Fruit fly (Drosophila melanogaster): ENCODE measurements around the gene CG9626.

CG9626 gene

dm6 chr3R:8310678-8311077, 9.9 kb upstream of the CG9626 start, which contains the start of gene CG11693:
TSS of gene CG11693 (minus strand) at chr3R:8310778.
- TF ChIP-seq CG9948 (tag; optimal IDR thresholded peaks at IDR 0.05): no peak
- TF ChIP-seq Ets98B (GFP tag; IDR thresholded peaks at IDR 0.05): no peak
- TF ChIP-seq Pif1B (GFP tag; optimal IDR thresholded peaks at IDR 0.05): no peak
- TF ChIP-seq CG8159 (tag; optimal IDR thresholded peaks at IDR 0.05): no peak
- TF ChIP-seq CG17806 (tag; optimal IDR thresholded peaks at IDR 0.05): no peak

dm6 chr3R:8308515-8308959, 7.8 kb upstream of the CG9626 start, which contains the start of gene tex:
TSS of gene tex (minus strand) at chr3R:8308645.
- no peak for TF ChIP-seq Pif1B (GFP tag; optimal IDR thresholded peaks at IDR 0.05)
- no peak for TF ChIP-seq Snoo (tag; optimal IDR thresholded peaks at IDR 0.05)
- TF ChIP-seq CG4496 (GFP tag; IDR thresholded peaks at IDR 0.05): no peak
- TF ChIP-seq CG10348 (GFP tag; IDR thresholded peaks at IDR 0.05): no peak
- TF ChIP-seq D1 (tag; optimal IDR thresholded peaks at IDR 0.05): no peak
- no peak for TF ChIP-seq CG14655 (GFP tag; optimal IDR thresholded peaks at IDR 0.05)
- no peak for TF ChIP-seq rn (GFP tag; IDR thresholded peaks at IDR 0.05)
- TF ChIP-seq gl (tag; optimal IDR thresholded peaks at IDR 0.05): no peak
- no peak for TF ChIP-seq CG17806 (tag; optimal IDR thresholded peaks at IDR 0.05)
- TF ChIP-seq fd96Ca (GFP tag; IDR thresholded peaks at IDR 0.05): no peak

DNA sequence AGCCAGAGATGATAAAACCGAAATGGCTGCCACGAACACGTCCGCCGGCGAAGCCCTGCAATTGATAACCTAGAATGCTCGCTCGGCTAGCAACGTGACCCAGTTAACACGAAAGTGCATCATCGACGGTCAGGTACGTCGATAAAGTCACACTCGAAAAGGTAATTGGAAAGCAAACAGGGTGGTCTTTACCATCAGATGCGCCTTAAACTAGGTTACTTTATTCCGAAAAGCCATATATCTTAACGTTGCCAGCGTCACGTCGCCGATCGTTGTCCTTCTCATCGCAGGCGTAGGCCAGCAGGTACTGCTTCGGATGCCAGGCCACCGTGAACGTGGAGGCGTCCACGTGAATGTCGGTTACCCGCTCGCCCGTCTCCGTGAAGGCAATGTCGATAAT, 6.5 kb upstream of the CG9626 start:
- no peak for TF ChIP-seq CG8301 (tag; optimal IDR thresholded peaks at IDR 0.05)
- no peak for TF ChIP-seq CG13204 (GFP tag; optimal IDR thresholded peaks at IDR 0.05)
- no peak for TF ChIP-seq CG10348 (GFP tag; IDR thresholded peaks at IDR 0.05)
- TF ChIP-seq D1 (tag; optimal IDR thresholded peaks at IDR 0.05): no peak
- TF ChIP-seq rn (GFP tag; IDR thresholded peaks at IDR 0.05): no peak
- no peak for TF ChIP-seq gl (tag; optimal IDR thresholded peaks at IDR 0.05)
- no peak for TF ChIP-seq CG12605 (GFP tag; IDR thresholded peaks at IDR 0.05)
- TF ChIP-seq CG8159 (tag; optimal IDR thresholded peaks at IDR 0.05): no peak
- TF ChIP-seq Pif1B (GFP tag; optimal IDR thresholded peaks at IDR 0.05): no peak
- no peak for TF ChIP-seq EcR (GFP tag; optimal IDR thresholded peaks at IDR 0.05)
- TF ChIP-seq CG34367 (tag; optimal IDR thresholded peaks at IDR 0.05): no peak
- no peak for TF ChIP-seq CG14655 (GFP tag; optimal IDR thresholded peaks at IDR 0.05)
- no peak for TF ChIP-seq Snoo (tag; optimal IDR thresholded peaks at IDR 0.05)
- no peak for TF ChIP-seq Ets98B (GFP tag; IDR thresholded peaks at IDR 0.05)
- no peak for TF ChIP-seq fd96Ca (GFP tag; IDR thresholded peaks at IDR 0.05)
- TF ChIP-seq CG4496 (GFP tag; IDR thresholded peaks at IDR 0.05): no peak
- no peak for TF ChIP-seq CG9948 (tag; optimal IDR thresholded peaks at IDR 0.05)
- no peak for TF ChIP-seq CG32121 (GFP tag; IDR thresholded peaks at IDR 0.05)

DNA sequence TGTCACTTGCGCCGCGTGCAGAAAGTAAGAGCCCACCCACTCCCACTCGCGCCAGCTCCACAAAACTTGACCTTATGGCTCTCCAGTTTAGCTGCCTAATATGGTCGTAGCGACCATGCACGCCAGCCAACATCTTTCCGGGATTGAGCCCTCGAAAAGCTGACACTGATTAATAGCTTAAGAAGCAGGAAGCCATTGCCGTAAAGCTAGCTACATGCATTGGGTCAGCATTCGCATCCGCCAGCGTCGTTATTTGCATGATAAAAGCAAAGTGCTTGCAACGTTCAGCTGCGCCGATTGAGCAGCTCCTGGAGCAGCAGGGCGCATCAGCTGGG, 6.1 kb upstream of the CG9626 start:
- TF ChIP-seq Pif1B (GFP tag; optimal IDR thresholded peaks at IDR 0.05) (no peak), gl (tag; optimal IDR thresholded peaks at IDR 0.05) (no peak), CG9948 (tag; optimal IDR thresholded peaks at IDR 0.05) (no peak), CG13204 (GFP tag; optimal IDR thresholded peaks at IDR 0.05) (no peak), CG17806 (tag; optimal IDR thresholded peaks at IDR 0.05) (no peak), CG32121 (GFP tag; IDR thresholded peaks at IDR 0.05) (no peak), EcR (GFP tag; optimal IDR thresholded peaks at IDR 0.05) (no peak), rn (GFP tag; IDR thresholded peaks at IDR 0.05) (no peak), CG14655 (GFP tag; optimal IDR thresholded peaks at IDR 0.05) (no peak)

dm6 chr3R:8306188-8306926, 5.6 kb upstream of the CG9626 start:
- TF ChIP-seq rn (GFP tag; IDR thresholded peaks at IDR 0.05): no peak
- no peak for TF ChIP-seq D1 (tag; optimal IDR thresholded peaks at IDR 0.05)
- no peak for TF ChIP-seq EcR (GFP tag; optimal IDR thresholded peaks at IDR 0.05)
- TF ChIP-seq CG13204 (GFP tag; optimal IDR thresholded peaks at IDR 0.05): no peak
- TF ChIP-seq CG8301 (tag; optimal IDR thresholded peaks at IDR 0.05): no peak
- TF ChIP-seq CG32121 (GFP tag; IDR thresholded peaks at IDR 0.05): no peak
- TF ChIP-seq CG14655 (GFP tag; optimal IDR thresholded peaks at IDR 0.05): no peak
- TF ChIP-seq CG12605 (GFP tag; IDR thresholded peaks at IDR 0.05): no peak
- TF ChIP-seq CG8159 (tag; optimal IDR thresholded peaks at IDR 0.05): no peak
- TF ChIP-seq CG4496 (GFP tag; IDR thresholded peaks at IDR 0.05): no peak
- no peak for TF ChIP-seq CG17806 (tag; optimal IDR thresholded peaks at IDR 0.05)
- TF ChIP-seq CG10348 (GFP tag; IDR thresholded peaks at IDR 0.05): no peak
- no peak for TF ChIP-seq Pif1A (GFP tag; optimal IDR thresholded peaks at IDR 0.05)
- TF ChIP-seq CG15710 (tag; optimal IDR thresholded peaks at IDR 0.05): no peak
- TF ChIP-seq Snoo (tag; optimal IDR thresholded peaks at IDR 0.05): no peak
- no peak for TF ChIP-seq CG34367 (tag; optimal IDR thresholded peaks at IDR 0.05)
- TF ChIP-seq Ets98B (GFP tag; IDR thresholded peaks at IDR 0.05): no peak

- TF ChIP-seq CG9948 (tag; optimal IDR thresholded peaks at IDR 0.05) (no peak), CG32121 (GFP tag; IDR thresholded peaks at IDR 0.05) (0 out of 2 replicates have a peak, but pooled peaks have one; percentile 11)
Measured at dm6 chr3R:8305110-8305509, 4.3 kb upstream of the CG9626 start, which contains the start of gene Sgt1. TSS of gene Sgt1 (minus strand) at chr3R:8305274.

DNA sequence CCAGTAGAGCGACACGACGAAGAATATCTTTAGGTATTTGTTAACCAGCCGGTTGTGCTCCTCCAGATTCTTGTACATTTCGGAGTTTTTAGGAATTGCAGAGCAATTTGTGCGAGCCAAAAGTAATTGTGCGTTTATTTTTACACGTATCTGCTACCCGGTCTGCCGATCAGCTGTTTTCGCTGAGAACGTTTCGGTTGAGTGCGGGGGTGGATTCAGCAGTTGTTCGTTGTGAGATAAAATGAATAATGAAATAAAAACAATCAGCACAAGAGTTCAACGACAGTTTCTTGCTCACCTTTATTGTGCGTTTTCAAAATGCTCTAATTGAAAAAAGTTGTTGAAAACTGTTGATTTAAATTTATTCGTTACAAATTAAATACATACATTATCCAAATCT, 3.1 kb upstream of the CG9626 start, which contains the start of gene nac:
nac (minus strand) TSS at position 176 of the 400 bp plus-strand sequence.
- TF ChIP-seq CG32121 (GFP tag; IDR thresholded peaks at IDR 0.05) (peak; percentile 32; the same call in 1 of the 2 replicates), Ets98B (GFP tag; IDR thresholded peaks at IDR 0.05) (peak; percentile 7; the same call in 1 of the 2 replicates), CG34367 (tag; optimal IDR thresholded peaks at IDR 0.05) (no peak), D1 (tag; optimal IDR thresholded peaks at IDR 0.05) (peak; percentile 37), CG4496 (GFP tag; IDR thresholded peaks at IDR 0.05) (no peak), CG13204 (GFP tag; optimal IDR thresholded peaks at IDR 0.05) (no peak), EcR (GFP tag; optimal IDR thresholded peaks at IDR 0.05) (peak; percentile 25)

All from whole organism, pupa.